Worm (Caenorhabditis elegans) whole organism, L1 larva: ENCODE measurements around the gene R11E3.19.

Experiments
- efl-3 ChIP-seq: fragments of 200-800 bp; sonication (Bioruptor generic); optimal IDR thresholded peaks from 2 replicates; lab custom pipeline; 2018; ENCODE audit warnings: mild to moderate bottlenecking, missing genetic modification characterization, missing compliant biosample characterization
- egl-27 ChIP-seq, 2 experiments: fragments of 150-350 bp in 1 of 2; sonication (generic microtip); optimal IDR thresholded peaks; 3 replicates each; lab custom pipeline; 2017 to 2018; ENCODE audit warnings: missing biosample characterization in 2 of 2, missing genetic modification characterization in 2 of 2, missing genetic modification reagents in 2 of 2
- fos-1 ChIP-seq: fragments of 150-350 bp; optimal IDR thresholded peaks from 2 replicates; lab custom pipeline; 2014; ENCODE audit warnings: missing biosample characterization, missing genetic modification characterization
- lin-14 ChIP-seq: fragments of 200-800 bp; sonication (Bioruptor generic); optimal IDR thresholded peaks from 2 replicates; lab custom pipeline; 2018; ENCODE audit warnings: mild to moderate bottlenecking, missing genetic modification characterization, moderate library complexity, missing compliant biosample characterization
- lin-15B ChIP-seq: fragments of 150-350 bp; sonication (generic microtip); optimal IDR thresholded peaks from 3 replicates; lab custom pipeline; 2014; ENCODE audit warnings: missing biosample characterization, missing genetic modification characterization
- mdl-1 ChIP-seq, 2 experiments: fragments of 150-350 bp; optimal IDR thresholded peaks; 2 replicates each; lab custom pipeline; 2014 to 2017; ENCODE audit warnings: missing biosample characterization in 2 of 2, missing genetic modification characterization in 2 of 2, inconsistent platforms in 1 of 2
- nhr-28 ChIP-seq: fragments of 150-350 bp; optimal IDR thresholded peaks from 2 replicates; lab custom pipeline; 2014; ENCODE audit warnings: missing biosample characterization, missing genetic modification characterization
- nhr-77 ChIP-seq: fragments of 150-350 bp; optimal IDR thresholded peaks from 2 replicates; lab custom pipeline; 2014; ENCODE audit warnings: missing biosample characterization, missing genetic modification characterization
- unc-62 ChIP-seq: fragments of 150-350 bp; optimal IDR thresholded peaks from 2 replicates; lab custom pipeline; 2014; ENCODE audit warnings: missing biosample characterization, missing genetic modification reagents, missing genetic modification characterization
- zag-1 ChIP-seq: fragments of 150-350 bp; optimal IDR thresholded peaks from 2 replicates; lab custom pipeline; 2014; ENCODE audit warnings: missing biosample characterization, missing genetic modification characterization
- ztf-4 ChIP-seq: fragments of 150-350 bp; optimal IDR thresholded peaks from 2 replicates; lab custom pipeline; 2014; ENCODE audit warnings: missing biosample characterization, missing genetic modification characterization

DNA sequence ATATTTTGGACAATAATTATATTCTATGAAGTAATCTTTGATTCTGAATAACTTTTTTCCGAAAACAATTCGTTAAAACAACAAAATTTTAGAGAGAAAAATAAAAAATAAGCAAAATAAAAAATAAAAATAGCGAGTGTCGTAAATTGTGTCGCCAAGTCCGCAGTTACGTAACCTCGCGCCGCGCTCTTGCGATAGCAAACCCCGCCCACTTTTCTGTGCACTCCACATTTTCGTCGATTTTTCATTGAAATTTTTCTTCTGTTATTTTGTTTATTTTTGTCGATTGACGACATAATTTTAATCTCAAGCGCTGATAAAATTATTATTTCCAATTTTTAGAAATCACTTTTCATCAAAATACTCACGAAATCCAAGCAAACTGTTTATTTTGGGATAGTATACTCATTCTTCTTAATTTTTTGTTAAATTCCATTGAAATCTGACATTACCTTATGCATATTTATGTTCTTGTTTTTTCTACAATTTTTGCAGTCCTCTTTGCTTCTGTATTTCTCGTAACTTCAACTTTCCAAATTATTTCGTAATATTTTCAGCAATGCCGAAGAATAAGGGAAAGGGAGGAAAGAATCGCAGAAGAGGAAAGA is 34.6 kb upstream of the R11E3.19 start, which contains the start of gene eif-1.A:
- TF ChIP-seq fos-1 (tag; lab: Kevin White, UChicago): peak; percentile 4
- TF ChIP-seq efl-3 (GFP tag; lab: Kevin White, UChicago): no peak
- TF ChIP-seq nhr-28 (tag; lab: Kevin White, UChicago): no peak
- TF ChIP-seq egl-27 (tag; optimal IDR thresholded peaks at IDR 0.05; lab: Kevin White, UChicago): no peak
- TF ChIP-seq lin-15B (tag; lab: Kevin White, UChicago): peak; percentile 59
- no peak for TF ChIP-seq lin-14 (GFP tag; lab: Kevin White, UChicago)
- no peak for TF ChIP-seq ztf-4 (tag; lab: Kevin White, UChicago)
- no peak for TF ChIP-seq mdl-1 (tag; optimal IDR thresholded peaks at IDR 0.05; lab: Kevin White, UChicago)
- no peak for TF ChIP-seq unc-62
- no peak for TF ChIP-seq nhr-77 (tag; lab: Kevin White, UChicago)
- no peak for TF ChIP-seq zag-1 (tag; lab: Kevin White, UChicago)
